Worm (Caenorhabditis elegans): ENCODE data around the gene shpk-1.

ce11 chrIII:13635235-13635634, 27.4 kb downstream of the shpk-1 start:
- no peak for TF ChIP-seq ces-1 (GFP tag; optimal IDR thresholded peaks at IDR 0.05)
- no peak for TF ChIP-seq irx-1 (tag; optimal IDR thresholded peaks at IDR 0.05)
- no peak for TF ChIP-seq swsn-7 (tag; optimal IDR thresholded peaks at IDR 0.05)
- no peak for TF ChIP-seq zag-1 (tag; optimal IDR thresholded peaks at IDR 0.05)
- no peak for TF ChIP-seq ztf-11 (tag; optimal IDR thresholded peaks at IDR 0.05)
- TF ChIP-seq ceh-82 (tag; optimal IDR thresholded peaks at IDR 0.05), result no peak
- no peak for TF ChIP-seq sup-37 (GFP tag; optimal IDR thresholded peaks at IDR 0.05)
- TF ChIP-seq grh-1 (GFP tag; IDR thresholded peaks at IDR 0.05), result no peak
- TF ChIP-seq blmp-1 (tag; optimal IDR thresholded peaks at IDR 0.05), result no peak
- TF ChIP-seq nhr-71 (tag; optimal IDR thresholded peaks at IDR 0.05), result peak; percentile 30
- TF ChIP-seq unc-62 (GFP tag; optimal IDR thresholded peaks at IDR 0.05), result no peak
